Worm (Caenorhabditis elegans) whole organism, early embryonic: Measurements from ENCODE around the gene ZK863.8.

Experiments used
- B0310.2 ChIP-seq: sonication (generic microtip); optimal IDR thresholded peaks from 2 replicates; lab custom pipeline; 2016; ENCODE audit warnings: mild to moderate bottlenecking, missing genetic modification characterization, missing compliant biosample characterization
- F13C5.2 ChIP-seq: sonication (generic microtip); optimal IDR thresholded peaks from 2 replicates; lab custom pipeline; 2017; ENCODE audit warnings: mild to moderate bottlenecking, missing genetic modification characterization, inconsistent platforms, missing compliant biosample characterization
- aly-1 ChIP-seq: sonication (generic microtip); optimal IDR thresholded peaks from 2 replicates; lab custom pipeline; 2016; ENCODE audit warnings: missing genetic modification characterization, missing compliant biosample characterization
- ama-1 ChIP-seq: fragments of 150-350 bp; optimal IDR thresholded peaks from 2 replicates; lab custom pipeline; 2014
- ceh-13 ChIP-seq: fragments of 200-800 bp; sonication (Bioruptor generic); optimal IDR thresholded peaks from 2 replicates; lab custom pipeline; 2018; ENCODE audit warnings: mild to moderate bottlenecking, missing genetic modification characterization, missing compliant biosample characterization
- ceh-36 ChIP-seq: sonication (generic microtip); optimal IDR thresholded peaks from 2 replicates; lab custom pipeline; 2016; ENCODE audit warnings: missing genetic modification characterization, inconsistent platforms, missing compliant biosample characterization
- ets-7 ChIP-seq: sonication (generic microtip); optimal IDR thresholded peaks from 2 replicates; lab custom pipeline; 2016; ENCODE audit warnings: missing genotype, missing genetic modification characterization, missing compliant biosample characterization
- flt-1 ChIP-seq: fragments of 200-800 bp; sonication (Bioruptor generic); IDR thresholded peaks from 2 replicates; pipeline ENCODE4 v1.3.6; 2022; ENCODE audit warnings: missing genetic modification characterization, missing compliant biosample characterization
- hmbx-1 ChIP-seq: sonication (generic microtip); optimal IDR thresholded peaks from 2 replicates; lab custom pipeline; 2016; ENCODE audit warnings: mild to moderate bottlenecking, missing genetic modification characterization, missing compliant biosample characterization
- hmg-4 ChIP-seq: fragments of 200-800 bp; sonication (Bioruptor generic); optimal IDR thresholded peaks from 2 replicates; lab custom pipeline; 2018; ENCODE audit warnings: mild to moderate bottlenecking, missing genetic modification characterization, missing compliant biosample characterization
- hnd-1 ChIP-seq: sonication (generic microtip); optimal IDR thresholded peaks from 2 replicates; lab custom pipeline; 2016; ENCODE audit warnings: missing genetic modification characterization, missing compliant biosample characterization
- pes-1 ChIP-seq: fragments of 200-800 bp; sonication (Bioruptor generic); IDR thresholded peaks from 2 replicates; pipeline ENCODE4 v1.3.6; 2022; ENCODE audit warnings: missing genetic modification reagents, missing genetic modification characterization, missing compliant biosample characterization
- scrt-1 ChIP-seq: fragments of 200-800 bp; sonication (Bioruptor generic); IDR thresholded peaks from 2 replicates; pipeline ENCODE4 v1.3.6; 2022; ENCODE audit warnings: missing genetic modification characterization, missing compliant biosample characterization
- sea-1 ChIP-seq: fragments of 200-800 bp; sonication (Bioruptor generic); conservative IDR thresholded peaks from 2 replicates; pipeline ENCODE4 v1.3.6; 2022; ENCODE audit warnings: missing genetic modification characterization, missing compliant biosample characterization
- tbx-11 ChIP-seq: fragments of 200-800 bp; sonication (Bioruptor generic); IDR thresholded peaks from 2 replicates; pipeline ENCODE4 v1.3.6; 2022; ENCODE audit warnings: missing genetic modification characterization, missing compliant biosample characterization
- tbx-37 ChIP-seq: fragments of 200-800 bp; sonication (Bioruptor generic); conservative IDR thresholded peaks from 2 replicates; pipeline ENCODE4 v1.3.6; 2022; ENCODE audit warnings: missing genetic modification reagents, missing genetic modification characterization, missing compliant biosample characterization
- tra-4 ChIP-seq: sonication (generic microtip); optimal IDR thresholded peaks from 2 replicates; lab custom pipeline; 2017; ENCODE audit warnings: missing genetic modification characterization, missing compliant biosample characterization

Gene ZK863.8

ce11 chrV:12153784-12154183 lies 33.5 kb downstream of the ZK863.8 start:
- no peak for TF ChIP-seq hmg-4 (GFP tag; lab: Kevin White, UChicago)
- TF ChIP-seq ceh-13 (GFP tag; lab: Kevin White, UChicago): no peak
- no peak for TF ChIP-seq hmbx-1 (tag; lab: Kevin White, UChicago)
- TF ChIP-seq aly-1 (tag; lab: Kevin White, UChicago): no peak
- no peak for TF ChIP-seq ets-7 (tag; lab: Kevin White, UChicago)
- TF ChIP-seq scrt-1 (GFP tag; lab: Robert Waterston, UW): no peak
- TF ChIP-seq ceh-36 (tag; lab: Kevin White, UChicago): no peak
- TF ChIP-seq tbx-11 (GFP tag; lab: Robert Waterston, UW): no peak
- no peak for TF ChIP-seq tra-4 (tag; lab: Kevin White, UChicago)
- no peak for TF ChIP-seq tbx-37

- no peak for TF ChIP-seq hnd-1
- no peak for TF ChIP-seq sea-1 (GFP tag; lab: Robert Waterston, UW)
- no peak for TF ChIP-seq B0310.2 (tag; lab: Kevin White, UChicago)
- no peak for TF ChIP-seq ceh-13 (GFP tag; lab: Kevin White, UChicago)
- no peak for TF ChIP-seq tra-4 (tag; lab: Kevin White, UChicago)
- no peak for TF ChIP-seq scrt-1 (GFP tag; lab: Robert Waterston, UW)
Measured at ce11 chrV:12152857-12153256, 34.5 kb downstream of the ZK863.8 start, which contains the start of gene C27A7.8. Gene C27A7.8, plus strand, starts transcription at chrV:12153157.

ce11 chrV:12150607-12151006 lies 36.7 kb downstream of the ZK863.8 start, which contains the start of gene che-11:
Gene che-11, minus strand, starts transcription at chrV:12150707.
- TF ChIP-seq aly-1 (tag; lab: Kevin White, UChicago) (no peak), ets-7 (tag; lab: Kevin White, UChicago) (no peak), ama-1 (no peak), scrt-1 (GFP tag; lab: Robert Waterston, UW) (no peak), hmbx-1 (tag; lab: Kevin White, UChicago) (no peak), tbx-11 (GFP tag; lab: Robert Waterston, UW) (no peak), ceh-13 (GFP tag; lab: Kevin White, UChicago) (no peak), flt-1 (GFP tag; lab: Robert Waterston, UW) (no peak), tbx-37 (no peak), ceh-36 (tag; lab: Kevin White, UChicago) (no peak), sea-1 (GFP tag; lab: Robert Waterston, UW) (no peak), F13C5.2 (tag; lab: Kevin White, UChicago) (no peak), pes-1 (no peak), B0310.2 (tag; lab: Kevin White, UChicago) (no peak)

ce11 chrV:12140625-12141024 lies 46.7 kb downstream of the ZK863.8 start, which contains the start of gene C27A7.3:
Gene C27A7.3, plus strand, starts transcription at chrV:12140925.
- TF ChIP-seq hmbx-1 (tag; lab: Kevin White, UChicago): no peak
- TF ChIP-seq flt-1 (GFP tag; lab: Robert Waterston, UW): no peak
- TF ChIP-seq ceh-13 (GFP tag; lab: Kevin White, UChicago): no peak
- TF ChIP-seq sea-1 (GFP tag; lab: Robert Waterston, UW): no peak
- TF ChIP-seq ceh-36 (tag; lab: Kevin White, UChicago): no peak
- TF ChIP-seq aly-1 (tag; lab: Kevin White, UChicago): no peak
- TF ChIP-seq ama-1: no peak
- no peak for TF ChIP-seq tra-4 (tag; lab: Kevin White, UChicago)
- no peak for TF ChIP-seq B0310.2 (tag; lab: Kevin White, UChicago)
- TF ChIP-seq hmg-4 (GFP tag; lab: Kevin White, UChicago): no peak
- TF ChIP-seq tbx-11 (GFP tag; lab: Robert Waterston, UW): no peak
- TF ChIP-seq scrt-1 (GFP tag; lab: Robert Waterston, UW): no peak
- TF ChIP-seq F13C5.2 (tag; lab: Kevin White, UChicago): no peak
- TF ChIP-seq ets-7 (tag; lab: Kevin White, UChicago): no peak
- no peak for TF ChIP-seq hnd-1
- TF ChIP-seq tbx-37: no peak
- no peak for TF ChIP-seq pes-1

ce11 chrV:12137942-12138341 lies 49.4 kb downstream of the ZK863.8 start:
- TF ChIP-seq ama-1 (no peak), flt-1 (GFP tag; lab: Robert Waterston, UW) (no peak), hnd-1 (no peak), hmg-4 (GFP tag; lab: Kevin White, UChicago) (no peak), pes-1 (no peak), B0310.2 (tag; lab: Kevin White, UChicago) (no peak), ceh-36 (tag; lab: Kevin White, UChicago) (no peak)
